Worm (Caenorhabditis elegans): ENCODE data around the gene M153.5.

DNA sequence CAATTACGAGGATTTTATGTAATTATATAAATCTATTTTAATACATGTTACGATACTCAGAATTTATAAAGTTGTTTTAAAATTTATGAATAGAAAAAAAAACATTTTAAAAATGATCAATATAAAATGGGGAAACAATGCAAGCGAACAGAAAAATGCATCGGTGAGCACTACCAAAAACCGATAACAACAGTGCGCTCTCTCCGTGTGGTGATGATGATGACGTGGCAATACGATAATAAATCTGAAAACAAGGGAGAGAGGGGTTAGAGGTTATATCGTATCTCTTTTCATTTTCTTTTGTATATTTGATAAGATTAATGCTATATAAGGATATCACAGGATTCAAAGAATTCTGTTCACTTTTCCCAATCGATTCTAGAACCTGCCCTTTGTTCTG is 2.1 kb downstream of the M153.5 start:
- TF ChIP-seq dmd-9 (GFP tag; IDR thresholded peaks at IDR 0.05) = no peak
- TF ChIP-seq zag-1 (tag; optimal IDR thresholded peaks at IDR 0.05) = no peak
- no peak for TF ChIP-seq lin-29 (GFP tag; IDR thresholded peaks at IDR 0.05)
- no peak for TF ChIP-seq unc-39 (tag; optimal IDR thresholded peaks at IDR 0.05)

Data from whole organism, L4 larva.